Fruit fly (Drosophila melanogaster): ENCODE data around the gene zetaCOP.

- no peak for TF ChIP-seq brk (GFP tag; optimal IDR thresholded peaks at IDR 0.05)
- no peak for TF ChIP-seq woc (GFP tag; optimal IDR thresholded peaks at IDR 0.05)
- TF ChIP-seq psq (GFP tag; optimal IDR thresholded peaks at IDR 0.05): no peak
- no peak for TF ChIP-seq Sp1 (GFP tag; optimal IDR thresholded peaks at IDR 0.05)
- TF ChIP-seq br (GFP tag; optimal IDR thresholded peaks at IDR 0.05): no peak
Observed at dm6 chr3L:16641094-16641493, 32.3 kb downstream of the zetaCOP start.
